Worm (Caenorhabditis elegans): ENCODE results near the gene F14H8.5.

F14H8.5 gene

ce11 chrV:15012542-15013301 lies 8.1 kb upstream of the F14H8.5 start:
- TF ChIP-seq nhr-20 (tag; optimal IDR thresholded peaks at IDR 0.05) (no peak), nhr-84 (tag; optimal IDR thresholded peaks at IDR 0.05) (no peak), snu-23 (GFP tag; optimal IDR thresholded peaks at IDR 0.05) (peak; percentile 29), mab-9 (GFP tag; IDR thresholded peaks at IDR 0.05) (no peak), efl-1 (optimal IDR thresholded peaks at IDR 0.05) (peak in 1 of 2 experiments; percentile 15), efl-1 (GFP tag; optimal IDR thresholded peaks at IDR 0.05 in 1 of 2) (peak in 1 of 2 experiments; percentile 84), nhr-47 (tag; optimal IDR thresholded peaks at IDR 0.05) (peak; percentile 12), zag-1 (tag; optimal IDR thresholded peaks at IDR 0.05) (no peak), fkh-4 (tag; optimal IDR thresholded peaks at IDR 0.05; ENCODE audit: borderline replicate concordance) (no peak), lin-35 (GFP tag; optimal IDR thresholded peaks at IDR 0.05) (peak in 1 of 2 experiments; percentile 18), aly-2 (tag; optimal IDR thresholded peaks at IDR 0.05) (no peak), swsn-7 (tag; optimal IDR thresholded peaks at IDR 0.05) (no peak), dsc-1 (tag; optimal IDR thresholded peaks at IDR 0.05) (peak; percentile 24), lin-14 (GFP tag; optimal IDR thresholded peaks at IDR 0.05) (peak; percentile 20), nhr-71 (tag; optimal IDR thresholded peaks at IDR 0.05) (peak; percentile 36), rnt-1 (tag; optimal IDR thresholded peaks at IDR 0.05) (peak; percentile 70), nhr-85 (tag) (peak; percentile 67)

ce11 chrV:15013328-15013727 lies 7.5 kb upstream of the F14H8.5 start:
- TF ChIP-seq snu-23 (GFP tag; optimal IDR thresholded peaks at IDR 0.05): no peak
- TF ChIP-seq ceh-82 (tag; optimal IDR thresholded peaks at IDR 0.05): no peak
- TF ChIP-seq fkh-8 (tag; optimal IDR thresholded peaks at IDR 0.05): no peak
- no peak for TF ChIP-seq ces-1 (GFP tag; optimal IDR thresholded peaks at IDR 0.05)
- TF ChIP-seq hpl-2 (GFP tag; optimal IDR thresholded peaks at IDR 0.05): no peak
- no peak for TF ChIP-seq hlh-4 (tag; optimal IDR thresholded peaks at IDR 0.05)
- no peak for TF ChIP-seq irx-1 (tag; optimal IDR thresholded peaks at IDR 0.05)
- TF ChIP-seq lin-39 (tag; optimal IDR thresholded peaks at IDR 0.05): no peak
- no peak for TF ChIP-seq zip-4 (GFP tag; optimal IDR thresholded peaks at IDR 0.05)
- TF ChIP-seq fos-1 (tag; optimal IDR thresholded peaks at IDR 0.05): no peak
- TF ChIP-seq dsc-1 (tag; optimal IDR thresholded peaks at IDR 0.05): no peak
- no peak for TF ChIP-seq alr-1 (tag; optimal IDR thresholded peaks at IDR 0.05; ENCODE audit: borderline replicate concordance)

- TF ChIP-seq nhr-85 (tag): no peak
- TF ChIP-seq elt-3 (tag; optimal IDR thresholded peaks at IDR 0.05): no peak
- no peak for TF ChIP-seq ceh-63 (GFP tag; optimal IDR thresholded peaks at IDR 0.05)
- TF ChIP-seq alr-1 (tag; optimal IDR thresholded peaks at IDR 0.05; ENCODE audit: borderline replicate concordance): no peak
- TF ChIP-seq lin-39 (tag; optimal IDR thresholded peaks at IDR 0.05): no peak
- TF ChIP-seq hpl-2 (GFP tag; optimal IDR thresholded peaks at IDR 0.05): no peak
- no peak for TF ChIP-seq lin-13 (GFP tag; optimal IDR thresholded peaks at IDR 0.05)
Observed at ce11 chrV:15014164-15014563, 6.7 kb upstream of the F14H8.5 start, which contains the start of gene obr-2. Gene obr-2 (minus strand): TSS chrV:15014264.

DNA sequence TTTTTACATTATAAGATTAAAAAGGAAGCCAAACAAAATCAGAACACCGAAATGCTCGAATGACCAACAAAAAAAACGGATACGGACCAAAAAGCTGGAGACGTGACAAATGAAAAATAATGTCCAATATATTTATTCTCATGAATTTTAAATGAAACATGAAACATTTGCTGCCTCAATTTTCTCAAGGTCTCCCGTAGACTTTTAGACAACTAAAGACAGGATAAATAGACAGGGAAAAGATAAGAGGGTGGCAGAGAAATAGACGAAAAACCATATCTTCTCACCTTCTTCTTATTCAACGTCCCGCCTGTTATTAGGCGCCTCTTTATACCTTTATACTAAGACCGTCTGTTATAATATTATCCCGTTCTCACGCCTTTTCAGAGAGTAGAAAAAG lies 5.0 kb upstream of the F14H8.5 start:
- TF ChIP-seq rnt-1 (tag; optimal IDR thresholded peaks at IDR 0.05) (peak; percentile 11), snu-23 (GFP tag; optimal IDR thresholded peaks at IDR 0.05) (peak; percentile 33), unc-86 (tag; optimal IDR thresholded peaks at IDR 0.05) (no peak), ceh-90 (tag; optimal IDR thresholded peaks at IDR 0.05) (no peak), aly-2 (tag; optimal IDR thresholded peaks at IDR 0.05) (no peak), ceh-8 (GFP tag; optimal IDR thresholded peaks at IDR 0.05) (no peak), lin-35 (GFP tag; optimal IDR thresholded peaks at IDR 0.05) (peak in 1 of 2 experiments; percentile 1), mep-1 (tag; optimal IDR thresholded peaks at IDR 0.05) (peak; percentile 4), skn-1 (tag; optimal IDR thresholded peaks at IDR 0.05) (peak; percentile 7), nhr-71 (tag; optimal IDR thresholded peaks at IDR 0.05) (peak; percentile 48), elt-3 (tag; optimal IDR thresholded peaks at IDR 0.05) (peak in 1 of 6 experiments; percentile 36), nhr-28 (tag; optimal IDR thresholded peaks at IDR 0.05) (no peak), C34B4.2 (tag; optimal IDR thresholded peaks at IDR 0.05) (no peak), nhr-90 (tag; optimal IDR thresholded peaks at IDR 0.05; ENCODE audit: poor library complexity) (peak; percentile 4), mdl-1 (tag; optimal IDR thresholded peaks at IDR 0.05) (no peak), egl-27 (tag; optimal IDR thresholded peaks at IDR 0.05) (no peak), ztf-4 (tag; optimal IDR thresholded peaks at IDR 0.05) (no peak), vab-15 (tag; optimal IDR thresholded peaks at IDR 0.05) (no peak), blmp-1 (tag; optimal IDR thresholded peaks at IDR 0.05) (peak; percentile 39), unc-98 (GFP tag; IDR thresholded peaks at IDR 0.05) (no peak), lsy-2 (tag; optimal IDR thresholded peaks at IDR 0.05) (peak in 1 of 2 experiments; percentile 11), nhr-85 (tag) (peak; percentile 54), lin-14 (GFP tag; optimal IDR thresholded peaks at IDR 0.05) (peak; percentile 44)

All from whole organism, L1 larva.